Worm (Caenorhabditis elegans): Measurements from ENCODE around the gene nhr-22.
A peak's percentile ranks its signal among the peaks of the same experiment; 100 is the strongest.

nhr-22 gene

DNA sequence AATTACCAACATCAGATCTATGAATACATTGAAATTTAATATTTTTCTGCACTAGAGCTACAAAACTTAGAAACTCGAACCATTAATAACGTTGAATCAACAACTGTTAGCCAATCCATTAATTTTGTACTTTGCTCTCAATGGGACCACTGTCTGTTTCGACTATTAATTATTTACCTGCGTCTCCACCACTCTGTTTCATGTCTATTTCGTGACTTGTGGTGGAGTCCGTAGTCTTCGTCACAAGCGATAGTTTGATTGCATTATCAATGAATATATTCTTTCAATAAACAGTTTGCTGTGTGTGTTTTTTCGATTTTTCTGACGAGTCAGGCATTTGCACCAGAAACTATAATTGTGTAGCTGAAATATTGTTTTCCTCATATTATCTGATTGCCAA is 36.8 kb upstream of the nhr-22 start:
- TF ChIP-seq gmeb-1 (tag; optimal IDR thresholded peaks at IDR 0.05) (no peak), blmp-1 (tag; optimal IDR thresholded peaks at IDR 0.05; ENCODE audit: insufficient read depth) (no peak), zag-1 (tag; optimal IDR thresholded peaks at IDR 0.05) (no peak), ztf-1 (GFP tag; conservative IDR thresholded peaks at IDR 0.05) (no peak), ztf-4 (tag; optimal IDR thresholded peaks at IDR 0.05) (no peak), lin-11 (tag; optimal IDR thresholded peaks at IDR 0.05) (no peak), skn-1 (tag; optimal IDR thresholded peaks at IDR 0.05) (no peak), nhr-129 (tag; optimal IDR thresholded peaks at IDR 0.05) (peak; percentile 12), nhr-77 (tag; optimal IDR thresholded peaks at IDR 0.05) (no peak), unc-39 (tag; optimal IDR thresholded peaks at IDR 0.05) (no peak), sma-9 (GFP tag; optimal IDR thresholded peaks at IDR 0.05) (peak; percentile 47), sma-9 (tag; optimal IDR thresholded peaks at IDR 0.05) (no peak), nhr-21 (tag; optimal IDR thresholded peaks at IDR 0.05) (no peak), snpc-4 (tag; optimal IDR thresholded peaks at IDR 0.05) (no peak), sem-4 (tag; optimal IDR thresholded peaks at IDR 0.05) (no peak), nhr-10 (tag; optimal IDR thresholded peaks at IDR 0.05) (no peak), dmd-4 (tag; optimal IDR thresholded peaks at IDR 0.05) (no peak), mab-5 (tag; optimal IDR thresholded peaks at IDR 0.05) (peak; percentile 67), C34F6.9 (tag; optimal IDR thresholded peaks at IDR 0.05) (no peak), nhr-23 (tag; optimal IDR thresholded peaks at IDR 0.05) (no peak), ztf-11 (tag; optimal IDR thresholded peaks at IDR 0.05) (no peak), crh-2 (tag; optimal IDR thresholded peaks at IDR 0.05) (peak; percentile 36), nhr-237 (tag; optimal IDR thresholded peaks at IDR 0.05) (no peak), F13H6.1 (tag; optimal IDR thresholded peaks at IDR 0.05) (peak; percentile 47), ceh-82 (tag; optimal IDR thresholded peaks at IDR 0.05) (no peak), elt-1 (tag; optimal IDR thresholded peaks at IDR 0.05) (no peak), nhr-11 (tag; optimal IDR thresholded peaks at IDR 0.05) (no peak), ZK546.5 (tag; optimal IDR thresholded peaks at IDR 0.05) (no peak), alr-1 (tag; optimal IDR thresholded peaks at IDR 0.05) (no peak), nhr-6 (tag; optimal IDR thresholded peaks at IDR 0.05) (no peak), sma-3 (GFP tag; optimal IDR thresholded peaks at IDR 0.05) (no peak), aly-2 (tag; optimal IDR thresholded peaks at IDR 0.05) (no peak), unc-55 (GFP tag; optimal IDR thresholded peaks at IDR 0.05) (no peak), lin-39 (tag; optimal IDR thresholded peaks at IDR 0.05) (no peak), nhr-12 (tag; optimal IDR thresholded peaks at IDR 0.05) (no peak), lsy-2 (tag; optimal IDR thresholded peaks at IDR 0.05) (peak in 1 of 2 experiments; percentile 51), ama-1 (optimal IDR thresholded peaks at IDR 0.05) (no peak), unc-62 (GFP tag; optimal IDR thresholded peaks at IDR 0.05) (no peak), nhr-25 (tag; optimal IDR thresholded peaks at IDR 0.05) (no peak), elt-3 (tag; optimal IDR thresholded peaks at IDR 0.05) (no peak), peb-1 (tag; optimal IDR thresholded peaks at IDR 0.05) (no peak), Y55F3AM.14 (GFP tag; optimal IDR thresholded peaks at IDR 0.05) (no peak), mbf-1 (tag; optimal IDR thresholded peaks at IDR 0.05) (no peak), R02D3.7 (tag; optimal IDR thresholded peaks at IDR 0.05) (no peak), fos-1 (tag; optimal IDR thresholded peaks at IDR 0.05) (peak; percentile 66), mdl-1 (tag; optimal IDR thresholded peaks at IDR 0.05) (no peak), lin-13 (GFP tag; optimal IDR thresholded peaks at IDR 0.05) (no peak), ceh-16 (tag; optimal IDR thresholded peaks at IDR 0.05) (no peak), egl-27 (tag; optimal IDR thresholded peaks at IDR 0.05) (no peak)
